Fruit fly (Drosophila melanogaster) whole organism, embryonic: Measurements from ENCODE around the gene GatB.

ENCODE experiments used
- Bteb2 ChIP-seq: fragments of 200-800 bp; sonication (Bioruptor generic); optimal IDR thresholded peaks from 2 replicates; lab custom pipeline; 2016; ENCODE audit warnings: missing biosample characterization, missing genetic modification characterization
- CG30403 ChIP-seq: fragments of 200-800 bp; sonication (Bioruptor generic); optimal IDR thresholded peaks from 3 replicates; lab custom pipeline; 2016; ENCODE audit warnings: missing biosample characterization, missing genetic modification characterization
- Hr78 ChIP-seq, 2 experiments: fragments of 200-800 bp in 1 of 2; fragments of >200 bp in 1 of 2; sonication (Bioruptor generic) in 1 of 2; optimal IDR thresholded peaks; 2 replicates each; lab custom pipeline; 2017 to 2019; ENCODE audit warnings: missing biosample characterization in 2 of 2, missing genetic modification characterization in 2 of 2, mild to moderate bottlenecking in 1 of 2, moderate library complexity in 1 of 2
- Ptx1 ChIP-seq: fragments of 200-800 bp; sonication (Bioruptor generic); IDR thresholded peaks from 2 replicates; pipeline ENCODE4 v1.3.6; 2022; ENCODE audit warnings: missing biosample characterization, missing genetic modification characterization
- zf30C ChIP-seq: fragments of 200-800 bp; sonication (Bioruptor generic); optimal IDR thresholded peaks from 3 replicates; lab custom pipeline; 2018; ENCODE audit warnings: missing biosample characterization, mild to moderate bottlenecking, missing genetic modification characterization

DNA sequence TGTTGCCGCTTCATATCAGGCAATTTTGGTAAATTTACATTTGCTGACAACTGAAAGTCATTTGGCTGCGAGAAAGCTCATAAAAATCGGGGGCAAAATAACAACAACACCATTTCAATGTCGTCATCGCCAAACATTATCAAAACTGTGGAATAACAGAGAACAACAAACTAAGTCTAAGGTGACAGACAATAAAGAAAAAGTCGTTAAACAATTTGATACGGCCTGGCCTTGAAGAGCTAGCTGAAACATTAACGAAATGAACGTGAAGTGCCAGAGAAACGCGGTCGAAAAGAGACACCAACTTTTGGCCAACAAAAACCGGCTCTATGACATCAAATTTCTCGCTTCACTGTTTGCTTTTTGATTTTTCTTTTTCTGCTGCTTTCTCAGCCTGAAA, 39.9 kb downstream of the GatB start:
- TF ChIP-seq Ptx1 (GFP tag; lab: Robert Waterston, UW) = no peak
- TF ChIP-seq Hr78 (GFP tag; optimal IDR thresholded peaks at IDR 0.05; lab: Kevin White, UChicago) = no peak
- TF ChIP-seq zf30C (GFP tag; lab: Kevin White, UChicago) = no peak
- no peak for TF ChIP-seq CG30403
- no peak for TF ChIP-seq Bteb2 (GFP tag; lab: Kevin White, UChicago)
